Worm (Caenorhabditis elegans): ENCODE results near the gene F59B1.6.

Gene F59B1.6

ce11 chrV:3634293-3635016 is 3.0 kb upstream of the F59B1.6 start (continued):
- TF ChIP-seq tra-1 (GFP tag; IDR thresholded peaks at IDR 0.05) (no peak), F26F4.8 (GFP tag; conservative IDR thresholded peaks at IDR 0.05) (no peak), sdz-12 (GFP tag; optimal IDR thresholded peaks at IDR 0.05) (no peak), ceh-82 (tag; optimal IDR thresholded peaks at IDR 0.05) (no peak), ZK546.5 (tag; optimal IDR thresholded peaks at IDR 0.05) (no peak), zfp-3 (GFP tag; conservative IDR thresholded peaks at IDR 0.05) (peak; percentile 77; the same call in 1 of the 2 replicates), skn-1 (tag; optimal IDR thresholded peaks at IDR 0.05) (no peak), snpc-4 (tag; optimal IDR thresholded peaks at IDR 0.05) (no peak), R02D3.7 (tag; optimal IDR thresholded peaks at IDR 0.05) (no peak), spr-3 (GFP tag; optimal IDR thresholded peaks at IDR 0.05) (no peak), nhr-237 (tag; optimal IDR thresholded peaks at IDR 0.05) (no peak), egl-43 (GFP tag; IDR thresholded peaks at IDR 0.05) (no peak), pqm-1 (tag; optimal IDR thresholded peaks at IDR 0.05) (peak; percentile 76), mxl-2 (GFP tag; conservative IDR thresholded peaks at IDR 0.05) (no peak), F49E8.2 (tag; optimal IDR thresholded peaks at IDR 0.05; ENCODE audit: borderline replicate concordance) (no peak), zfp-2 (tag; optimal IDR thresholded peaks at IDR 0.05) (no peak), ceh-32 (tag; optimal IDR thresholded peaks at IDR 0.05; ENCODE audit: poor library complexity) (no peak), nhr-11 (tag; optimal IDR thresholded peaks at IDR 0.05) (no peak), aha-1 (tag) (no peak), mxl-3 (GFP tag; optimal IDR thresholded peaks at IDR 0.05) (peak; percentile 59), unc-130 (GFP tag; optimal IDR thresholded peaks at IDR 0.05) (no peak), zag-1 (tag; optimal IDR thresholded peaks at IDR 0.05) (no peak), egl-27 (tag; optimal IDR thresholded peaks at IDR 0.05) (no peak), nhr-111 (GFP tag; optimal IDR thresholded peaks at IDR 0.05) (no peak), nhr-25 (tag; optimal IDR thresholded peaks at IDR 0.05; ENCODE audit: borderline replicate concordance, insufficient read depth) (no peak), ceh-62 (tag; optimal IDR thresholded peaks at IDR 0.05) (no peak), dve-1 (tag; optimal IDR thresholded peaks at IDR 0.05; ENCODE audit: insufficient read depth) (peak; percentile 97), cey-2 (tag; optimal IDR thresholded peaks at IDR 0.05; ENCODE audit: borderline replicate concordance, insufficient read depth) (no peak), hif-1 (tag; optimal IDR thresholded peaks at IDR 0.05) (peak in 1 of 2 experiments; percentile 62), nhr-42 (GFP tag; IDR thresholded peaks at IDR 0.05) (peak; percentile 67), hmg-1.1 (GFP tag; IDR thresholded peaks at IDR 0.05) (0 out of 2 replicates have a peak, but pooled peaks have one; percentile 6), rbr-2 (tag; optimal IDR thresholded peaks at IDR 0.05) (no peak), fos-1 (tag; optimal IDR thresholded peaks at IDR 0.05) (no peak), nhr-28 (tag; optimal IDR thresholded peaks at IDR 0.05) (peak; percentile 93), arid-1 (GFP tag; conservative IDR thresholded peaks at IDR 0.05) (no peak), T26A8.4 (GFP tag; IDR thresholded peaks at IDR 0.05) (peak; percentile 73), php-3 (GFP tag; IDR thresholded peaks at IDR 0.05) (0 out of 2 replicates have a peak, but pooled peaks have one; percentile 60), tag-97 (GFP tag; IDR thresholded peaks at IDR 0.05) (no peak), dmd-9 (GFP tag; IDR thresholded peaks at IDR 0.05) (no peak), ceh-44 (GFP tag; IDR thresholded peaks at IDR 0.05) (no peak), daf-16 (GFP tag; optimal IDR thresholded peaks at IDR 0.05) (peak in 1 of 2 experiments; percentile 32), daf-16 (tag; optimal IDR thresholded peaks at IDR 0.05) (peak; percentile 98), ZK337.2 (GFP tag; IDR thresholded peaks at IDR 0.05) (no peak), spr-1 (tag; optimal IDR thresholded peaks at IDR 0.05) (no peak), fkh-10 (GFP tag; optimal IDR thresholded peaks at IDR 0.05) (no peak), nhr-10 (tag; optimal IDR thresholded peaks at IDR 0.05) (no peak), jun-1 (tag; optimal IDR thresholded peaks at IDR 0.05) (no peak), lir-3 (tag; optimal IDR thresholded peaks at IDR 0.05) (no peak), daf-8 (GFP tag; IDR thresholded peaks at IDR 0.05) (no peak), madf-5 (GFP tag; IDR thresholded peaks at IDR 0.05) (no peak), ztf-7 (tag; optimal IDR thresholded peaks at IDR 0.05) (no peak)

Data from whole organism, L4 larva.